Worm (Caenorhabditis elegans) whole organism, L4/young adult: ENCODE data around the gene C10C5.4.

Source experiments
- W03F9.2 ChIP-seq: fragments of 150-350 bp; optimal IDR thresholded peaks from 2 replicates; lab custom pipeline; 2014; ENCODE audit warnings: missing biosample characterization, missing genetic modification characterization
- dao-5 ChIP-seq: sonication (generic microtip); optimal IDR thresholded peaks from 2 replicates; lab custom pipeline; 2016; ENCODE audit warnings: missing genotype, missing genetic modification characterization, moderate library complexity, missing compliant biosample characterization
- him-1 ChIP-seq: sonication (generic microtip); optimal IDR thresholded peaks from 2 replicates; lab custom pipeline; 2016; ENCODE audit warnings: missing genotype, missing genetic modification reagents, missing genetic modification characterization, missing compliant biosample characterization

The C10C5.4 gene

ce11 chrIV:9378272-9378671 lies at the start of gene C10C5.4:
Gene C10C5.4 (plus strand): TSS chrIV:9378552.
- TF ChIP-seq dao-5 (tag; lab: Kevin White, UChicago): no peak
- TF ChIP-seq him-1 (tag; lab: Kevin White, UChicago): no peak
- TF ChIP-seq W03F9.2 (tag; lab: Kevin White, UChicago): no peak

- TF ChIP-seq him-1 (tag; lab: Kevin White, UChicago) (no peak), W03F9.2 (tag; lab: Kevin White, UChicago) (no peak), dao-5 (tag; lab: Kevin White, UChicago) (no peak)
Measured at ce11 chrIV:9330755-9331154, 47.6 kb upstream of the C10C5.4 start, which contains the start of gene nspg-7.1. Gene nspg-7.1 (minus strand): TSS chrIV:9330855.

- TF ChIP-seq W03F9.2 (tag; lab: Kevin White, UChicago) (no peak), dao-5 (tag; lab: Kevin White, UChicago) (no peak), him-1 (tag; lab: Kevin White, UChicago) (no peak)
Measured at ce11 chrIV:9333007-9333406, 45.3 kb upstream of the C10C5.4 start.

- TF ChIP-seq him-1 (tag; lab: Kevin White, UChicago): no peak
- TF ChIP-seq dao-5 (tag; lab: Kevin White, UChicago): no peak
- TF ChIP-seq W03F9.2 (tag; lab: Kevin White, UChicago): no peak
Measured at ce11 chrIV:9335552-9336251, 42.6 kb upstream of the C10C5.4 start, which contains the start of the genes coa-4 and T20D3.14. Gene coa-4 (minus strand): TSS chrIV:9335602. Gene T20D3.14 (minus strand): TSS chrIV:9335909.

ce11 chrIV:9336538-9337090 lies 41.7 kb upstream of the C10C5.4 start, which contains the start of gene T20D3.5:
Gene T20D3.5 (plus strand): TSS chrIV:9337040.
- no peak for TF ChIP-seq dao-5 (tag; lab: Kevin White, UChicago)
- no peak for TF ChIP-seq W03F9.2 (tag; lab: Kevin White, UChicago)
- no peak for TF ChIP-seq him-1 (tag; lab: Kevin White, UChicago)

- TF ChIP-seq him-1 (tag; lab: Kevin White, UChicago): no peak
- no peak for TF ChIP-seq dao-5 (tag; lab: Kevin White, UChicago)
- TF ChIP-seq W03F9.2 (tag; lab: Kevin White, UChicago): no peak
Measured at ce11 chrIV:9339205-9339604, 39.1 kb upstream of the C10C5.4 start, which contains the start of gene T20D3.6. Gene T20D3.6 (minus strand): TSS chrIV:9339305.

- TF ChIP-seq dao-5 (tag; lab: Kevin White, UChicago) (no peak), W03F9.2 (tag; lab: Kevin White, UChicago) (peak; percentile 22), him-1 (tag; lab: Kevin White, UChicago) (no peak)
Measured at ce11 chrIV:9341591-9341990, 36.8 kb upstream of the C10C5.4 start, which contains the start of gene vps-26. Gene vps-26 (minus strand): TSS chrIV:9341790.

- TF ChIP-seq dao-5 (tag; lab: Kevin White, UChicago) (no peak), W03F9.2 (tag; lab: Kevin White, UChicago) (peak; percentile 1)
Measured at ce11 chrIV:9343102-9343599, 35.2 kb upstream of the C10C5.4 start, which contains the start of gene pigc-1. Gene pigc-1 (minus strand): TSS chrIV:9343152.

- TF ChIP-seq him-1 (tag; lab: Kevin White, UChicago): no peak
- TF ChIP-seq dao-5 (tag; lab: Kevin White, UChicago): no peak
Measured at ce11 chrIV:9353728-9354127, 24.6 kb upstream of the C10C5.4 start.

- TF ChIP-seq W03F9.2 (tag; lab: Kevin White, UChicago) (no peak), dao-5 (tag; lab: Kevin White, UChicago) (no peak), him-1 (tag; lab: Kevin White, UChicago) (no peak)
Measured at ce11 chrIV:9366411-9366810, 11.9 kb upstream of the C10C5.4 start, which contains the start of gene pezo-1. Gene pezo-1 (minus strand): TSS chrIV:9366511.

ce11 chrIV:9367852-9368627 lies 10.3 kb upstream of the C10C5.4 start:
- TF ChIP-seq him-1 (tag; lab: Kevin White, UChicago) (no peak), dao-5 (tag; lab: Kevin White, UChicago) (no peak), W03F9.2 (tag; lab: Kevin White, UChicago) (peak; percentile 43)

ce11 chrIV:9371126-9371525 lies 7.2 kb upstream of the C10C5.4 start, which contains the start of gene fbxc-58:
Gene fbxc-58 (plus strand): TSS chrIV:9371508.
- TF ChIP-seq dao-5 (tag; lab: Kevin White, UChicago): no peak
- no peak for TF ChIP-seq him-1 (tag; lab: Kevin White, UChicago)
- no peak for TF ChIP-seq W03F9.2 (tag; lab: Kevin White, UChicago)
